Fruit fly (Drosophila melanogaster) whole organism, prepupa: ENCODE measurements around the gene CG9426.

Experiments used
- Blimp-1 ChIP-seq: fragments of 200-800 bp; sonication (Bioruptor generic); optimal IDR thresholded peaks from 3 replicates; lab custom pipeline; 2017; ENCODE audit warnings: missing biosample characterization, missing genetic modification characterization, mild to moderate bottlenecking, moderate library complexity, missing genetic modification reagents
- CG10631 ChIP-seq: fragments of 200-800 bp; sonication (Bioruptor generic); optimal IDR thresholded peaks from 2 replicates; lab custom pipeline; 2016; ENCODE audit warnings: missing biosample characterization, missing genetic modification characterization
- CG11762 ChIP-seq: fragments of 200-800 bp; sonication (Bioruptor generic); optimal IDR thresholded peaks from 3 replicates; lab custom pipeline; 2016; ENCODE audit warnings: missing biosample characterization, missing genetic modification characterization; ENCODE audit not compliant: insufficient read depth
- CG11902 ChIP-seq: fragments of 200-800 bp; sonication (Bioruptor generic); optimal IDR thresholded peaks from 3 replicates; lab custom pipeline; 2016; ENCODE audit warnings: missing biosample characterization, missing genetic modification characterization
- CG15336 ChIP-seq: fragments of 200-800 bp; sonication (Bioruptor generic); IDR thresholded peaks from 2 replicates; pipeline ENCODE4 v1.3.6; 2022; ENCODE audit warnings: missing biosample characterization, missing genetic modification characterization
- CG1621 ChIP-seq: fragments of 200-800 bp; sonication (Bioruptor generic); optimal IDR thresholded peaks from 3 replicates; lab custom pipeline; 2018; ENCODE audit warnings: missing biosample characterization, mild to moderate bottlenecking, missing genetic modification characterization
- CG16779 ChIP-seq: fragments of 200-800 bp; sonication (Bioruptor generic); optimal IDR thresholded peaks from 3 replicates; lab custom pipeline; 2017; ENCODE audit warnings: missing biosample characterization, mild to moderate bottlenecking, missing genetic modification characterization
- CG3032 ChIP-seq: fragments of 200-800 bp; optimal IDR thresholded peaks from 2 replicates; lab custom pipeline; 2019; ENCODE audit warnings: missing biosample characterization, mild to moderate bottlenecking, missing genetic modification characterization, moderate library complexity
- CG31627 ChIP-seq: fragments of 200-800 bp; sonication (Bioruptor generic); optimal IDR thresholded peaks from 3 replicates; lab custom pipeline; 2016; ENCODE audit warnings: missing biosample characterization, missing genetic modification characterization
- CG32006 ChIP-seq: fragments of 200-800 bp; sonication (Bioruptor generic); optimal IDR thresholded peaks from 3 replicates; lab custom pipeline; 2017; ENCODE audit warnings: missing biosample characterization, mild to moderate bottlenecking, missing genetic modification characterization
- CG34406 ChIP-seq: fragments of 200-800 bp; sonication (Bioruptor generic); optimal IDR thresholded peaks from 3 replicates; lab custom pipeline; 2016; ENCODE audit warnings: missing biosample characterization, missing genetic modification characterization
- CG3919 ChIP-seq: fragments of 200-800 bp; sonication (Bioruptor generic); optimal IDR thresholded peaks from 3 replicates; lab custom pipeline; 2016; ENCODE audit warnings: missing biosample characterization, missing genetic modification characterization
- CG6163 ChIP-seq: fragments of 200-800 bp; sonication (Bioruptor generic); IDR thresholded peaks from 3 replicates; pipeline ENCODE4 v1.3.6; 2022; ENCODE audit warnings: missing biosample characterization, missing genetic modification characterization
- CG6792 ChIP-seq: fragments of 200-800 bp; sonication (Bioruptor generic); optimal IDR thresholded peaks from 3 replicates; lab custom pipeline; 2016; ENCODE audit warnings: missing biosample characterization, missing genetic modification characterization
- CG6808 ChIP-seq: fragments of 200-800 bp; sonication (Bioruptor generic); optimal IDR thresholded peaks from 3 replicates; lab custom pipeline; 2017; ENCODE audit warnings: missing biosample characterization, missing genetic modification characterization, mild to moderate bottlenecking, moderate library complexity, missing genetic modification reagents
- CG6854 ChIP-seq: fragments of 200-800 bp; sonication (Bioruptor generic); optimal IDR thresholded peaks from 2 replicates; lab custom pipeline; 2017; ENCODE audit warnings: missing biosample characterization, mild to moderate bottlenecking, missing genetic modification characterization
- CG7368 ChIP-seq: fragments of 200-800 bp; sonication (Bioruptor generic); optimal IDR thresholded peaks from 3 replicates; lab custom pipeline; 2016; ENCODE audit warnings: missing biosample characterization, missing genetic modification characterization
- CG8119 ChIP-seq: fragments of 200-800 bp; sonication (Bioruptor generic); IDR thresholded peaks from 3 replicates; pipeline ENCODE4 v1.3.6; 2022; ENCODE audit warnings: missing biosample characterization, missing genetic modification characterization
- CG8319 ChIP-seq: fragments of 200-800 bp; sonication (Bioruptor generic); optimal IDR thresholded peaks from 3 replicates; lab custom pipeline; 2016; ENCODE audit warnings: missing biosample characterization, missing genetic modification characterization
- CG8632 ChIP-seq: fragments of 200-800 bp; sonication (Bioruptor generic); optimal IDR thresholded peaks from 3 replicates; lab custom pipeline; 2016; ENCODE audit warnings: missing biosample characterization, missing genetic modification characterization
- CG9139 ChIP-seq: fragments of 200-800 bp; sonication (Bioruptor generic); optimal IDR thresholded peaks from 3 replicates; lab custom pipeline; 2017; ENCODE audit warnings: missing biosample characterization, mild to moderate bottlenecking, missing genetic modification characterization
- Eip75B ChIP-seq: fragments of 200-800 bp; sonication (Bioruptor generic); optimal IDR thresholded peaks from 3 replicates; lab custom pipeline; 2016; ENCODE audit warnings: missing biosample characterization, missing genetic modification characterization
- Eip78C ChIP-seq: fragments of 200-800 bp; sonication (Bioruptor generic); peaks from one replicate; lab custom pipeline; 2016; ENCODE audit warnings: missing biosample characterization, missing genetic modification characterization
- Ets96B ChIP-seq: fragments of 200-800 bp; optimal IDR thresholded peaks from 2 replicates; lab custom pipeline; 2019; ENCODE audit warnings: missing biosample characterization, mild to moderate bottlenecking, missing genetic modification characterization, moderate library complexity
- Hr39 ChIP-seq: fragments of 200-800 bp; sonication (Bioruptor generic); optimal IDR thresholded peaks from 2 replicates; lab custom pipeline; 2016; ENCODE audit warnings: missing biosample characterization, missing genetic modification characterization
- Hr4 ChIP-seq: fragments of 200-800 bp; sonication (Bioruptor generic); optimal IDR thresholded peaks from 3 replicates; lab custom pipeline; 2016; ENCODE audit warnings: missing biosample characterization, missing genetic modification characterization
- Lpt ChIP-seq: fragments of 200-800 bp; sonication (Bioruptor generic); optimal IDR thresholded peaks from 3 replicates; lab custom pipeline; 2016; ENCODE audit warnings: missing biosample characterization, missing genetic modification characterization
- Met ChIP-seq: fragments of 200-800 bp; sonication (Bioruptor generic); optimal IDR thresholded peaks from 3 replicates; lab custom pipeline; 2016; ENCODE audit warnings: missing biosample characterization, missing genetic modification characterization
- OdsH ChIP-seq: fragments of 200-800 bp; sonication (Bioruptor generic); optimal IDR thresholded peaks from 3 replicates; lab custom pipeline; 2016; ENCODE audit warnings: missing biosample characterization, missing genetic modification characterization
- Sox102F ChIP-seq: fragments of 200-800 bp; sonication (Bioruptor generic); optimal IDR thresholded peaks from 2 replicates; lab custom pipeline; 2016; ENCODE audit warnings: missing biosample characterization, mild to moderate bottlenecking, missing genetic modification characterization
- Sox15 ChIP-seq: fragments of 200-800 bp; sonication (Bioruptor generic); optimal IDR thresholded peaks from 3 replicates; lab custom pipeline; 2016; ENCODE audit warnings: missing biosample characterization, missing genetic modification characterization
- acj6 ChIP-seq: fragments of 200-800 bp; sonication (Bioruptor generic); optimal IDR thresholded peaks from 3 replicates; lab custom pipeline; 2016; ENCODE audit warnings: missing biosample characterization, missing genetic modification characterization
- cyc ChIP-seq: fragments of 200-800 bp; sonication (Bioruptor generic); optimal IDR thresholded peaks from 3 replicates; lab custom pipeline; 2016; ENCODE audit warnings: missing biosample characterization, missing genetic modification characterization
- eg ChIP-seq: fragments of 200-800 bp; sonication (Bioruptor generic); IDR thresholded peaks from 3 replicates; pipeline ENCODE4 v1.3.6; 2022; ENCODE audit warnings: missing biosample characterization, missing genetic modification characterization
- fd59A ChIP-seq: fragments of 200-800 bp; sonication (Bioruptor generic); optimal IDR thresholded peaks from 2 replicates; lab custom pipeline; 2017; ENCODE audit warnings: missing biosample characterization, mild to moderate bottlenecking, missing genetic modification characterization, missing genetic modification reagents
- lz ChIP-seq: fragments of 200-800 bp; sonication (Bioruptor generic); optimal IDR thresholded peaks from 3 replicates; lab custom pipeline; 2016; ENCODE audit warnings: missing biosample characterization, missing genetic modification characterization
- salr ChIP-seq, 2 experiments: fragments of 200-800 bp; sonication (Bioruptor generic); optimal IDR thresholded peaks; 3 replicates each; lab custom pipeline; 2016 to 2018; ENCODE audit warnings: missing biosample characterization in 2 of 2, missing genetic modification characterization in 2 of 2, mild to moderate bottlenecking in 1 of 2
- spab ChIP-seq: fragments of 200-800 bp; sonication (Bioruptor generic); optimal IDR thresholded peaks from 2 replicates; lab custom pipeline; 2017; ENCODE audit warnings: missing biosample characterization, mild to moderate bottlenecking, missing genetic modification characterization, missing genetic modification reagents
- ss ChIP-seq, 2 experiments: fragments of 200-800 bp; sonication (Bioruptor generic); optimal IDR thresholded peaks; 2 replicates in 1 of 2; 3 replicates in 1 of 2; lab custom pipeline; 2017 to 2018; ENCODE audit warnings: mild to moderate bottlenecking in 2 of 2, missing biosample characterization in 2 of 2, missing genetic modification characterization in 2 of 2, moderate library complexity in 1 of 2
- svp ChIP-seq: fragments of 200-800 bp; sonication (Bioruptor generic); peaks from one replicate; lab custom pipeline; 2016; ENCODE audit warnings: missing biosample characterization, missing genetic modification characterization

The CG9426 gene

dm6 chr2L:13268040-13268652 lies 48.4 kb upstream of the CG9426 start (continued):
- TF ChIP-seq Sox102F (GFP tag; lab: Kevin White, UChicago) (no peak), Lpt (GFP tag; lab: Kevin White, UChicago) (peak; percentile 55), CG16779 (tag; lab: Kevin White, UChicago) (no peak), ss (GFP tag; optimal IDR thresholded peaks at IDR 0.05; lab: Kevin White, UChicago) (peak; percentile 54 to 65), CG34406 (GFP tag; lab: Kevin White, UChicago) (no peak), CG31627 (no peak), Ets96B (tag; lab: Kevin White, UChicago) (peak; percentile 55), Met (no peak), spab (peak; percentile 33), lz (GFP tag; lab: Kevin White, UChicago) (no peak), acj6 (GFP tag; lab: Kevin White, UChicago) (peak; percentile 19), CG15336 (peak; percentile 70), CG8319 (GFP tag; lab: Kevin White, UChicago) (no peak), CG6854 (no peak), Eip75B (GFP tag; lab: Kevin White, UChicago) (no peak), CG3919 (GFP tag; lab: Kevin White, UChicago) (peak; percentile 17), Hr39 (GFP tag; lab: Kevin White, UChicago) (no peak)

DNA sequence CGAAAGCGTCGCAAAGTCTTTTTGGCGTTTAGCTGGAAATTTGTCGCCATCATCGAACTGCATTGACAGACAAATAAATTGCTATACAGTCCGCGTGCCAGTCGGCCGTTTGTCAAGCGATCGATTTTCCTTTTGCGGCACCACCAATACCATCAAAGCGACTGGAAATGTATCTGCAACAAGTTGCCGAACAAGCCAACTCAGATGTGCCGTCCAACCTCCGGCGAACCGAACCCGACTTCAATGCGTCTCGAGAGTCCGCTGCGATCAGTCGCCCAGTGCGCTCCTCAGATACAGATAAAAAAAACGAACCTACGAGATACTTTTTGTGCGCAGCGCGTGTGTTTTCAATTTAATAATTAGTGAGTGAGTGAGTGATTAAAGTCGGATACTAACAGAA lies 46.9 kb upstream of the CG9426 start:
- TF ChIP-seq CG1621 (tag; lab: Kevin White, UChicago) (peak; percentile 41), CG34406 (GFP tag; lab: Kevin White, UChicago) (no peak), CG8119 (0 out of 3 replicates have a peak, but pooled peaks have one; percentile 18), CG6808 (GFP tag; lab: Kevin White, UChicago) (peak; percentile 21), CG7368 (GFP tag; lab: Kevin White, UChicago) (no peak), CG32006 (GFP tag; lab: Kevin White, UChicago) (peak; percentile 17), CG11902 (GFP tag; lab: Kevin White, UChicago) (no peak), eg (peak; percentile 47; the same call in 1 of the 3 replicates), CG8632 (GFP tag; lab: Kevin White, UChicago) (no peak), CG3919 (GFP tag; lab: Kevin White, UChicago) (peak; percentile 27), Eip78C (GFP tag; lab: Kevin White, UChicago) (peak; percentile 63), CG11762 (GFP tag; lab: Kevin White, UChicago) (no peak), CG6163 (no peak), OdsH (no peak), CG3032 (tag; lab: Kevin White, UChicago) (peak; percentile 23), CG16779 (tag; lab: Kevin White, UChicago) (no peak), spab (no peak), salr (GFP tag; optimal IDR thresholded peaks at IDR 0.05; lab: Kevin White, UChicago) (no peak), Hr4 (GFP tag; lab: Kevin White, UChicago) (no peak), ss (GFP tag; optimal IDR thresholded peaks at IDR 0.05; lab: Kevin White, UChicago) (peak in 1 of 2 experiments; percentile 75)
- TF ChIP-seq, all 60 proteins: peak for 9

DNA sequence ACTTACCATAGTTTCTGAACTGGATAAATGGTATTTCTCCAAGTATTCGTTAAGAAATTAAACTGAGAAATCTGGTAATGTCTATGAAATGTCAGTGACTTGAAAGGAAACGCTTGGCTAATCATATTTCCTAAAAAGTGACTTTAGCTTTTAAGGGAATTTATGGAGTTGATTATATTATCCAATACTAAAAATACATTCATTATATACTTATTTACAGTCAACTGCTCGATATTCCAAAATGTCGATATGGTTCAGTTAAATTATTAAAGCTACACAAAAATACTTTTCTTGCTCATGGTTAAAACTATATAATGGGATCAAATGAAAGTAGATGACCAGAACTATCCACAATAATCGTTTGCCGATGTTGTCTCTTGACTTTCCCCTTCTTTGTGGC lies 46.1 kb upstream of the CG9426 start, which contains the start of gene CG31848:
CG31848 (minus strand) TSS at position 101 of the 400 bp plus-strand sequence.
- TF ChIP-seq Eip78C (GFP tag; lab: Kevin White, UChicago) (no peak), CG34406 (GFP tag; lab: Kevin White, UChicago) (no peak), fd59A (GFP tag; lab: Kevin White, UChicago) (no peak), cyc (GFP tag; lab: Kevin White, UChicago) (no peak), CG1621 (tag; lab: Kevin White, UChicago) (no peak), OdsH (no peak), Met (no peak)

DNA sequence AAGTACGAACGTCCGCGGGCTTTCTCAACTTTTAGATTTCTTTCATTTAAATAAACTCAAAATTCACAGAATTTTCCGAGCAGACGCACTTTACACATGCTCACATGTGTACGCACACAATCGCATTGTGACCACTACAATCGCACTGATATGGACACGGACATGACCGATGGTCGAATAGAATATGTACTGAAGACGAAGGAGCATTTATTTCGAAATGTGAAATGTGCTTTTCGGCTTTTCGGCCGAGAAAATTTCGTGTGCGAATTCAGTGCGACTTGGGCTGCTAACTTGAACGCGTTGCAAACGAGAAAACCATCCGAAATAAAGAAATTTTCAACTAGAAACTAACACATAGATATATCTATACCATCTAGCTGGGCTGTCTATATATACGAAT lies 41.0 kb upstream of the CG9426 start, which contains the start of gene CG44085:
CG44085 (plus strand) TSS at position 269 of the 400 bp plus-strand sequence.
- TF ChIP-seq svp: no peak
- TF ChIP-seq Blimp-1: no peak
- TF ChIP-seq fd59A (GFP tag; lab: Kevin White, UChicago): no peak
- TF ChIP-seq CG8119: no peak
- TF ChIP-seq CG6792 (GFP tag; lab: Kevin White, UChicago): no peak
- TF ChIP-seq CG9139 (GFP tag; lab: Kevin White, UChicago): no peak
- TF ChIP-seq Sox15: no peak
- no peak for TF ChIP-seq CG7368 (GFP tag; lab: Kevin White, UChicago)
- no peak for TF ChIP-seq CG11762 (GFP tag; lab: Kevin White, UChicago)
- TF ChIP-seq CG6163: no peak
- TF ChIP-seq CG10631: no peak
- TF ChIP-seq lz (GFP tag; lab: Kevin White, UChicago): no peak
